Worm (Caenorhabditis elegans) whole organism, young adult: ENCODE results near the gene C25A6.1.

Experiments used
- B0035.1 ChIP-seq: sonication (generic microtip); optimal IDR thresholded peaks from 2 replicates; lab custom pipeline; 2016; ENCODE audit warnings: missing genetic modification characterization, mild to moderate bottlenecking, missing compliant biosample characterization, missing genotype, missing genetic modification reagents
- B0261.1 ChIP-seq: sonication (generic microtip); optimal IDR thresholded peaks from 2 replicates; lab custom pipeline; 2016; ENCODE audit warnings: mild to moderate bottlenecking, missing genetic modification characterization, moderate library complexity, missing compliant biosample characterization
- B0336.3 ChIP-seq: fragments of 200-800 bp; sonication (Bioruptor generic); IDR thresholded peaks from 2 replicates; pipeline ENCODE4 v1.3.6; 2022; ENCODE audit warnings: missing genetic modification characterization, missing compliant biosample characterization
- F23B12.7 ChIP-seq: sonication (generic microtip); optimal IDR thresholded peaks from 2 replicates; lab custom pipeline; 2017; ENCODE audit warnings: missing genetic modification characterization, mild to moderate bottlenecking, missing compliant biosample characterization, antibody characterized with exemption, moderate library complexity; ENCODE audit not compliant: insufficient read depth
- F39B2.1 ChIP-seq: fragments of 200-800 bp; sonication (Bioruptor generic); IDR thresholded peaks from 2 replicates; pipeline ENCODE4 v1.3.6; 2022; ENCODE audit warnings: missing genetic modification reagents, missing genetic modification characterization, missing compliant biosample characterization
- F52B5.7 ChIP-seq: sonication (generic microtip); optimal IDR thresholded peaks from 2 replicates; lab custom pipeline; 2016; ENCODE audit warnings: mild to moderate bottlenecking, missing genetic modification characterization, missing compliant biosample characterization
- F55B11.4 ChIP-seq: sonication (generic microtip); optimal IDR thresholded peaks from 2 replicates; lab custom pipeline; 2016; ENCODE audit warnings: missing compliant biosample characterization, missing genetic modification characterization, borderline replicate concordance; ENCODE audit not compliant: insufficient read depth
- K12H6.12 ChIP-seq: fragments of 200-800 bp; sonication (Bioruptor generic); optimal IDR thresholded peaks from 2 replicates; lab custom pipeline; 2018; ENCODE audit warnings: mild to moderate bottlenecking, missing genetic modification characterization, missing compliant biosample characterization
- T07F8.4 ChIP-seq: sonication (generic microtip); optimal IDR thresholded peaks from 2 replicates; lab custom pipeline; 2016; ENCODE audit warnings: mild to moderate bottlenecking, missing genetic modification characterization, moderate library complexity, missing compliant biosample characterization
- Y53F4B.3 ChIP-seq: fragments of 200-800 bp; sonication (Bioruptor generic); IDR thresholded peaks from 2 replicates; pipeline ENCODE4 v1.3.6; 2022; ENCODE audit warnings: missing genetic modification reagents, missing genetic modification characterization, missing compliant biosample characterization
- Y53G8AR.9 ChIP-seq: fragments of 200-800 bp; sonication (Bioruptor generic); conservative IDR thresholded peaks from 2 replicates; pipeline ENCODE4 v1.3.6; 2022; ENCODE audit warnings: missing genetic modification reagents, missing genetic modification characterization, missing compliant biosample characterization
- Y56A3A.18 ChIP-seq: fragments of 200-800 bp; sonication (Bioruptor generic); IDR thresholded peaks from 2 replicates; pipeline ENCODE4 v1.3.6; 2022; ENCODE audit warnings: missing genetic modification reagents, missing genetic modification characterization, missing compliant biosample characterization
- Y95B8A.8 ChIP-seq: fragments of 200-800 bp; sonication (Bioruptor generic); IDR thresholded peaks from 2 replicates; pipeline ENCODE4 v1.3.6; 2022; ENCODE audit warnings: missing genetic modification reagents, missing genetic modification characterization, missing compliant biosample characterization
- ZK185.1 ChIP-seq: sonication (generic microtip); optimal IDR thresholded peaks from 2 replicates; lab custom pipeline; 2016; ENCODE audit warnings: mild to moderate bottlenecking, missing genetic modification characterization, missing compliant biosample characterization; ENCODE audit not compliant: poor library complexity, severe bottlenecking
- attf-5 ChIP-seq: fragments of 200-800 bp; sonication (Bioruptor generic); optimal IDR thresholded peaks from 2 replicates; lab custom pipeline; 2018; ENCODE audit warnings: mild to moderate bottlenecking, missing genetic modification characterization, missing compliant biosample characterization
- attf-6 ChIP-seq: fragments of 200-800 bp; sonication (Bioruptor generic); IDR thresholded peaks from 2 replicates; pipeline ENCODE4 v1.3.6; 2022; ENCODE audit warnings: missing genetic modification reagents, missing genetic modification characterization, missing compliant biosample characterization
- bed-2 ChIP-seq: fragments of 200-800 bp; sonication (Bioruptor generic); IDR thresholded peaks from 2 replicates; pipeline ENCODE4 v1.3.6; 2022; ENCODE audit warnings: missing genetic modification reagents, missing genetic modification characterization, missing compliant biosample characterization
- cebp-1 ChIP-seq, 2 experiments: fragments of 200-800 bp in 1 of 2; sonication (Bioruptor generic) in 1 of 2; sonication (generic microtip) in 1 of 2; IDR thresholded peaks in 1 of 2; optimal IDR thresholded peaks in 1 of 2; 2 replicates each; pipeline versions ENCODE4 v1.3.6 to Lab custom; 2017 to 2022; ENCODE audit warnings: missing compliant biosample characterization in 2 of 2, missing genetic modification characterization in 2 of 2, mild to moderate bottlenecking in 1 of 2, missing genetic modification reagents in 1 of 2, moderate library complexity in 1 of 2
- ceh-100 ChIP-seq: fragments of 200-800 bp; sonication (Bioruptor generic); IDR thresholded peaks from 2 replicates; pipeline ENCODE4 v1.3.6; 2022; ENCODE audit warnings: missing genetic modification reagents, missing genetic modification characterization, missing compliant biosample characterization
- ceh-79 ChIP-seq: sonication (generic microtip); optimal IDR thresholded peaks from 2 replicates; lab custom pipeline; 2017; ENCODE audit warnings: mild to moderate bottlenecking, missing genetic modification characterization, missing compliant biosample characterization
- ceh-91 ChIP-seq: fragments of 200-800 bp; sonication (Bioruptor generic); IDR thresholded peaks from 2 replicates; pipeline ENCODE4 v1.3.6; 2022; ENCODE audit warnings: missing genetic modification reagents, missing genetic modification characterization, missing compliant biosample characterization
- dpl-1 ChIP-seq: fragments of 150-350 bp; optimal IDR thresholded peaks from 2 replicates; lab custom pipeline; 2014; ENCODE audit warnings: missing biosample characterization, missing genetic modification reagents, missing genetic modification characterization
- hlh-26 ChIP-seq: fragments of 200-800 bp; sonication (Bioruptor generic); conservative IDR thresholded peaks from 2 replicates; pipeline ENCODE4 v1.3.6; 2022; ENCODE audit warnings: missing genetic modification reagents, missing genetic modification characterization, missing compliant biosample characterization
- hmg-20 ChIP-seq: fragments of 200-800 bp; sonication (Bioruptor generic); IDR thresholded peaks from 2 replicates; pipeline ENCODE4 v1.3.6; 2022; ENCODE audit warnings: missing genetic modification reagents, missing genetic modification characterization, missing compliant biosample characterization
- let-526 ChIP-seq: fragments of 200-800 bp; sonication (Bioruptor generic); IDR thresholded peaks from 2 replicates; pipeline ENCODE4 v1.3.6; 2022; ENCODE audit warnings: missing genetic modification reagents, missing genetic modification characterization, missing compliant biosample characterization
- lin-40 ChIP-seq: sonication (generic microtip); optimal IDR thresholded peaks from 2 replicates; lab custom pipeline; 2016; ENCODE audit warnings: missing genetic modification characterization, mild to moderate bottlenecking, missing compliant biosample characterization, missing genotype, missing genetic modification reagents
- lin-54 ChIP-seq: fragments of 200-800 bp; sonication (Bioruptor generic); optimal IDR thresholded peaks from 2 replicates; lab custom pipeline; 2018; ENCODE audit warnings: mild to moderate bottlenecking, missing genetic modification characterization, missing compliant biosample characterization
- madf-10 ChIP-seq: sonication (generic microtip); optimal IDR thresholded peaks from 2 replicates; lab custom pipeline; 2016; ENCODE audit warnings: mild to moderate bottlenecking, missing genetic modification characterization, missing compliant biosample characterization
- madf-3 ChIP-seq: fragments of 200-800 bp; sonication (Bioruptor generic); IDR thresholded peaks from 2 replicates; pipeline ENCODE4 v1.3.6; 2022; ENCODE audit warnings: missing genetic modification reagents, missing genetic modification characterization, missing compliant biosample characterization
- madf-6 ChIP-seq: fragments of 200-800 bp; sonication (Bioruptor generic); IDR thresholded peaks from 2 replicates; pipeline ENCODE4 v1.3.6; 2022; ENCODE audit warnings: missing genetic modification reagents, missing genetic modification characterization, missing compliant biosample characterization
- madf-8 ChIP-seq: fragments of 200-800 bp; sonication (Bioruptor generic); conservative IDR thresholded peaks from 2 replicates; pipeline ENCODE4 v1.3.6; 2022; ENCODE audit warnings: missing genetic modification reagents, missing genetic modification characterization, missing compliant biosample characterization
- mes-4 ChIP-seq: sonication (generic microtip); optimal IDR thresholded peaks from 2 replicates; lab custom pipeline; 2016; ENCODE audit warnings: missing genotype, missing genetic modification characterization, missing compliant biosample characterization
- nfya-2 ChIP-seq: fragments of 200-800 bp; sonication (Bioruptor generic); IDR thresholded peaks from 2 replicates; pipeline ENCODE4 v1.3.6; 2022; ENCODE audit warnings: missing genetic modification reagents, missing genetic modification characterization, missing compliant biosample characterization
- nfyb-1 ChIP-seq: fragments of 200-800 bp; sonication (Bioruptor generic); IDR thresholded peaks from 2 replicates; pipeline ENCODE4 v1.3.6; 2022; ENCODE audit warnings: missing genetic modification reagents, missing genetic modification characterization, missing compliant biosample characterization
- nhr-80 ChIP-seq: sonication (generic microtip); optimal IDR thresholded peaks from 2 replicates; lab custom pipeline; 2016; ENCODE audit warnings: missing genetic modification characterization, missing compliant biosample characterization
- pbrm-1 ChIP-seq: fragments of 200-800 bp; sonication (Bioruptor generic); IDR thresholded peaks from 2 replicates; pipeline ENCODE4 v1.3.6; 2022; ENCODE audit warnings: missing genetic modification reagents, missing genetic modification characterization, missing compliant biosample characterization
- rec-8 ChIP-seq, 2 experiments: sonication (generic microtip); optimal IDR thresholded peaks; 2 replicates each; lab custom pipeline; 2016; ENCODE audit warnings: mild to moderate bottlenecking in 2 of 2, missing genetic modification characterization in 2 of 2, missing genetic modification reagents in 2 of 2, missing genotype in 2 of 2, missing biosample characterization in 1 of 2, missing compliant biosample characterization in 1 of 2, moderate library complexity in 1 of 2
- somi-1 ChIP-seq: fragments of 200-800 bp; sonication (Bioruptor generic); optimal IDR thresholded peaks from 2 replicates; lab custom pipeline; 2018; ENCODE audit warnings: mild to moderate bottlenecking, missing genetic modification characterization, missing compliant biosample characterization
- tbp1 ChIP-seq: fragments of 200-800 bp; sonication (Bioruptor generic); optimal IDR thresholded peaks from 2 replicates; lab custom pipeline; 2018; ENCODE audit warnings: mild to moderate bottlenecking, missing genetic modification characterization, missing compliant biosample characterization
- xnd-1 ChIP-seq: sonication (generic microtip); optimal IDR thresholded peaks from 2 replicates; lab custom pipeline; 2016; ENCODE audit warnings: missing genotype, missing genetic modification reagents, missing genetic modification characterization, missing compliant biosample characterization
- zfh-2 ChIP-seq: fragments of 200-800 bp; sonication (Bioruptor generic); conservative IDR thresholded peaks from 2 replicates; pipeline ENCODE4 v1.3.6; 2022; ENCODE audit warnings: missing genetic modification reagents, missing genetic modification characterization, missing compliant biosample characterization
- ztf-22 ChIP-seq: fragments of 200-800 bp; sonication (Bioruptor generic); optimal IDR thresholded peaks from 2 replicates; lab custom pipeline; 2018; ENCODE audit warnings: mild to moderate bottlenecking, missing genetic modification characterization, moderate library complexity, missing compliant biosample characterization
- ztf-26 ChIP-seq: sonication (generic microtip); optimal IDR thresholded peaks from 2 replicates; lab custom pipeline; 2017; ENCODE audit warnings: missing genetic modification characterization, missing compliant biosample characterization
- ztf-3 ChIP-seq: fragments of 200-800 bp; sonication (Bioruptor generic); optimal IDR thresholded peaks from 2 replicates; lab custom pipeline; 2018; ENCODE audit warnings: mild to moderate bottlenecking, missing genetic modification characterization, missing compliant biosample characterization

C25A6.1 gene

DNA sequence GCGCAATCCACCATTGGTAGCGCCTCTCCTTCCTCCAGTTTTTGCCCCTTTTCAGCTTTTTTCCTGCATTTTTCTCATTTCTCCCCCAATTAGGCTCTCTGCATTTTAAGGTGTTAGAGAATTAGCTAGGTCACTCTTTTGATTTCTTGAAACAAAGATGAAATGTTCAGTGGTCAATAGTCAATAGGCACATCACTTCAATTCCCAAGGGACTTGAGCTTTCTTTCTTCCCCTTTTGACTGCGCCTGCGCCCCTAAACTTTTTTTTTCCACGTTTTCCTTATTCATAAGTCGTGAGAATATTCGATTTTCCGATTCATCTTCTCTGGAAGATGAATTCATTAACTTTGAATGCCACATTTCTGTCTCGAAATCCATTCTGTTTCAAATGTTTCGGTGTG is 4.4 kb upstream of the C25A6.1 start:
- TF ChIP-seq ZK185.1 (tag; lab: Kevin White, UChicago) (no peak), let-526 (GFP tag; lab: Robert Waterston, UW) (no peak), ceh-91 (GFP tag; lab: Robert Waterston, UW) (no peak), nfyb-1 (GFP tag; lab: Robert Waterston, UW) (no peak)

DNA sequence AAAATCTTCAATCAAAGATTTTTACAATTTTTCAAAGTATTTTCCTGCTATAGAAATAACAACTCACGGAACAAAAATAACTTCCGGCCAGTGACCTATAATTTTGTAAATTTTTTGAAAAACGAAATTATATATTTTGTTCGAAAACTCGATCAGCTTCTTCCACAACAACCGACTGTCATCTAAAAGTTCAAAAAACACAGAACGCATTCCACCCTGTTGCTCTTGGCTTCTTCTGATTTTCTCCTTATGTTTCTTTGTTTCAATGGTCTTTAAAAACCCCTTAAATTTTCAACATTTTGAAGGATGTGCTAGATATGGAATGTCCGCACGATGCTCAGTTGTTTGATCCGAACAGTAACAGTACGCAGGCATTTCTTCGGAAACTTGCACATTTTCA is 3.3 kb upstream of the C25A6.1 start, which contains the start of gene dmsr-7:
Gene dmsr-7, plus strand, starts transcription at position 301 of the 400 bp plus-strand sequence.
- TF ChIP-seq ceh-79 (tag; lab: Kevin White, UChicago) (no peak), F39B2.1 (no peak), ztf-26 (tag; lab: Kevin White, UChicago) (no peak), nfyb-1 (GFP tag; lab: Robert Waterston, UW) (no peak), zfh-2 (GFP tag; lab: Robert Waterston, UW) (no peak), madf-6 (GFP tag; lab: Robert Waterston, UW) (no peak), tbp1 (GFP tag; lab: Kevin White, UChicago) (no peak), attf-6 (GFP tag; lab: Robert Waterston, UW) (no peak), rec-8 (tag; optimal IDR thresholded peaks at IDR 0.05; lab: Kevin White, UChicago) (no peak), madf-3 (GFP tag; lab: Robert Waterston, UW) (no peak), bed-2 (GFP tag; lab: Robert Waterston, UW) (no peak), ztf-22 (no peak), nfya-2 (GFP tag; lab: Robert Waterston, UW) (no peak), hlh-26 (no peak)

DNA sequence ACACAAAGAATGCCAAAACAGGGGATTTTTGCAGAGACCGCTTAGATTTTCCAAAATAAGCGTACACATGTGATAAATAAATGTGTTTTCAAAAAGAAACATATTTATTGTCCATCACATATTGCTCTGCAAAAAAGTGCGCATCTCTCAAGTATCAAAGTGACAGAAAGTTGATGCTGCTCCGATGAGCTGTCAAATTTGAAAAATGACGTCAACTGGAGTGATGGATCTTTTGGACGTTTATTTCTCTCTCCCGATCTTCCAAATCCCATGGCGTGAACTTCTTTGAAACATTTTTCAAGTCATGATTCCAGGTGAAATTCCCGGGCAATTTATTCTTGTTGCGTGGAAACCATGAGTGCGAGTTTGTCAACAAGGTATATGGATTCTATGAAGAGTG is 598 bp downstream of the C25A6.1 start:
- TF ChIP-seq K12H6.12 (tag; lab: Kevin White, UChicago) (peak; percentile 10), mes-4 (no peak)

DNA sequence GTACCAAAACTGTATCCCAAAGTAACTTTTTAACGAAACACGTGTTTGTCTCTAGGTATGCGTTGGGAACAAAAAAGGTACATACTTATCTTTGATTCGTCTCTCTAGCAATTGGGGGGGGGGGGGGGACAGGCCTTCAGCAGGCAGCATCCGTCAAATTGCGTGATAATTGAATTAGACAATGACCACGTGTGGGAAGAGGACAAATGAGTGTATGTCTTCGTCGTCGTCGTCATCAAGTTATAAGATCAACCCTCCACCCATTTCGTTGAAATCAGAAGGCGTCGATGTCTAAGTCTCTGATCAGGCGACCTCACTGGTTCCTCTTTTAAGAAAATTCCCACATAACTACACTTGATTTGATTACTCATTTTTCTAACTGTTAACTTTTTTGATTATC is 2.4 kb downstream of the C25A6.1 start, which contains the start of gene F08F3.4:
Gene F08F3.4, plus strand, starts transcription at position 277 of the 400 bp plus-strand sequence.
- TF ChIP-seq somi-1 (GFP tag; lab: Kevin White, UChicago) (peak; percentile 91), Y56A3A.18 (no peak), T07F8.4 (no peak), ceh-79 (tag; lab: Kevin White, UChicago) (no peak), Y53G8AR.9 (GFP tag; lab: Robert Waterston, UW) (no peak), F39B2.1 (no peak), xnd-1 (tag; lab: Kevin White, UChicago) (no peak), Y53F4B.3 (GFP tag; lab: Robert Waterston, UW) (no peak), attf-5 (GFP tag; lab: Kevin White, UChicago) (no peak), B0261.1 (tag; lab: Kevin White, UChicago) (no peak), madf-10 (tag; lab: Kevin White, UChicago) (no peak), nhr-80 (tag; lab: Kevin White, UChicago) (no peak), lin-40 (tag; lab: Kevin White, UChicago) (peak; percentile 25), madf-8 (GFP tag; lab: Robert Waterston, UW) (no peak), cebp-1 (GFP tag; IDR thresholded peaks at IDR 0.05; lab: Robert Waterston, UW) (no peak), cebp-1 (tag; optimal IDR thresholded peaks at IDR 0.05; lab: Kevin White, UChicago) (peak; percentile 35), F23B12.7 (tag; lab: Kevin White, UChicago) (no peak), F55B11.4 (no peak), pbrm-1 (GFP tag; lab: Robert Waterston, UW) (no peak), dpl-1 (no peak), ztf-3 (GFP tag; lab: Kevin White, UChicago) (no peak), B0035.1 (tag; lab: Kevin White, UChicago) (no peak), ceh-100 (GFP tag; lab: Robert Waterston, UW) (no peak), lin-54 (no peak), hmg-20 (GFP tag; lab: Robert Waterston, UW) (no peak), F52B5.7 (tag; lab: Kevin White, UChicago) (no peak), B0336.3 (0 out of 2 replicates have a peak, but pooled peaks have one; percentile 20), Y95B8A.8 (GFP tag; lab: Robert Waterston, UW) (no peak)
